Worm (Caenorhabditis elegans) whole organism, young adult: ENCODE data around the gene irld-4.

Source experiments
- B0035.1 ChIP-seq: sonication (generic microtip); optimal IDR thresholded peaks from 2 replicates; lab custom pipeline; 2016; ENCODE audit warnings: missing genetic modification characterization, mild to moderate bottlenecking, missing compliant biosample characterization, missing genotype, missing genetic modification reagents
- C06A6.2 ChIP-seq: fragments of 200-800 bp; sonication (Bioruptor generic); conservative IDR thresholded peaks from 2 replicates; pipeline ENCODE4 v1.3.6; 2022; ENCODE audit warnings: missing genetic modification characterization, missing compliant biosample characterization
- F10E7.11 ChIP-seq: sonication (generic microtip); optimal IDR thresholded peaks from 2 replicates; lab custom pipeline; 2017; ENCODE audit warnings: mild to moderate bottlenecking, missing genetic modification characterization, moderate library complexity, missing compliant biosample characterization
- F49E8.2 ChIP-seq: sonication (generic microtip); optimal IDR thresholded peaks from 3 replicates; lab custom pipeline; 2017; ENCODE audit warnings: missing genetic modification characterization, mild to moderate bottlenecking, missing compliant biosample characterization, antibody characterized with exemption, moderate library complexity; ENCODE audit not compliant: insufficient read depth
- F55B11.4 ChIP-seq: sonication (generic microtip); optimal IDR thresholded peaks from 2 replicates; lab custom pipeline; 2016; ENCODE audit warnings: missing compliant biosample characterization, missing genetic modification characterization, borderline replicate concordance; ENCODE audit not compliant: insufficient read depth
- K12H6.12 ChIP-seq: fragments of 200-800 bp; sonication (Bioruptor generic); optimal IDR thresholded peaks from 2 replicates; lab custom pipeline; 2018; ENCODE audit warnings: mild to moderate bottlenecking, missing genetic modification characterization, missing compliant biosample characterization
- Y67H2A.10 ChIP-seq: fragments of 200-800 bp; sonication (Bioruptor generic); conservative IDR thresholded peaks from 2 replicates; pipeline ENCODE4 v1.3.6; 2022; ENCODE audit warnings: missing genetic modification reagents, missing genetic modification characterization, missing compliant biosample characterization
- Y95B8A.8 ChIP-seq: fragments of 200-800 bp; sonication (Bioruptor generic); IDR thresholded peaks from 2 replicates; pipeline ENCODE4 v1.3.6; 2022; ENCODE audit warnings: missing genetic modification reagents, missing genetic modification characterization, missing compliant biosample characterization
- ZK185.1 ChIP-seq: sonication (generic microtip); optimal IDR thresholded peaks from 2 replicates; lab custom pipeline; 2016; ENCODE audit warnings: mild to moderate bottlenecking, missing genetic modification characterization, missing compliant biosample characterization; ENCODE audit not compliant: poor library complexity, severe bottlenecking
- aptf-3 ChIP-seq: fragments of 200-800 bp; sonication (Bioruptor generic); IDR thresholded peaks from 2 replicates; pipeline ENCODE4 v1.3.6; 2022; ENCODE audit warnings: missing genetic modification characterization, missing compliant biosample characterization
- attf-3 ChIP-seq: fragments of 200-800 bp; sonication (Bioruptor generic); conservative IDR thresholded peaks from 2 replicates; pipeline ENCODE4 v1.3.6; 2022; ENCODE audit warnings: missing genetic modification reagents, missing genetic modification characterization, missing compliant biosample characterization
- attf-6 ChIP-seq: fragments of 200-800 bp; sonication (Bioruptor generic); IDR thresholded peaks from 2 replicates; pipeline ENCODE4 v1.3.6; 2022; ENCODE audit warnings: missing genetic modification reagents, missing genetic modification characterization, missing compliant biosample characterization
- bed-2 ChIP-seq: fragments of 200-800 bp; sonication (Bioruptor generic); IDR thresholded peaks from 2 replicates; pipeline ENCODE4 v1.3.6; 2022; ENCODE audit warnings: missing genetic modification reagents, missing genetic modification characterization, missing compliant biosample characterization
- ccch-3 ChIP-seq: fragments of 200-800 bp; sonication (Bioruptor generic); optimal IDR thresholded peaks from 2 replicates; lab custom pipeline; 2018; ENCODE audit warnings: mild to moderate bottlenecking, missing genetic modification characterization, missing compliant biosample characterization
- cebp-2 ChIP-seq: fragments of 200-800 bp; sonication (Bioruptor generic); IDR thresholded peaks from 2 replicates; pipeline ENCODE4 v1.3.6; 2022; ENCODE audit warnings: missing genetic modification characterization, missing compliant biosample characterization
- ceh-58 ChIP-seq: fragments of 200-800 bp; sonication (Bioruptor generic); IDR thresholded peaks from 2 replicates; pipeline ENCODE4 v1.3.6; 2022; ENCODE audit warnings: missing genetic modification characterization, missing compliant biosample characterization
- ceh-91 ChIP-seq: fragments of 200-800 bp; sonication (Bioruptor generic); IDR thresholded peaks from 2 replicates; pipeline ENCODE4 v1.3.6; 2022; ENCODE audit warnings: missing genetic modification reagents, missing genetic modification characterization, missing compliant biosample characterization
- die-1 ChIP-seq: sonication (generic microtip); optimal IDR thresholded peaks from 2 replicates; lab custom pipeline; 2016; ENCODE audit warnings: missing genotype, mild to moderate bottlenecking, missing genetic modification characterization, missing compliant biosample characterization
- dox-1 ChIP-seq: fragments of 200-800 bp; sonication (Bioruptor generic); IDR thresholded peaks from 2 replicates; pipeline ENCODE4 v1.3.6; 2022; ENCODE audit warnings: missing genetic modification reagents, missing genetic modification characterization, missing compliant biosample characterization
- dpl-1 ChIP-seq: fragments of 150-350 bp; optimal IDR thresholded peaks from 2 replicates; lab custom pipeline; 2014; ENCODE audit warnings: missing biosample characterization, missing genetic modification reagents, missing genetic modification characterization
- egl-18 ChIP-seq: fragments of 200-800 bp; sonication (Bioruptor generic); IDR thresholded peaks from 2 replicates; pipeline ENCODE4 v1.3.6; 2022; ENCODE audit warnings: missing genetic modification reagents, missing genetic modification characterization, missing compliant biosample characterization
- egrh-3 ChIP-seq: fragments of 200-800 bp; sonication (Bioruptor generic); IDR thresholded peaks from 2 replicates; pipeline ENCODE4 v1.3.6; 2022; ENCODE audit warnings: missing genetic modification reagents, missing genetic modification characterization, missing compliant biosample characterization
- ekl-4 ChIP-seq: fragments of 200-800 bp; sonication (Bioruptor generic); IDR thresholded peaks from 2 replicates; pipeline ENCODE4 v1.3.6; 2022; ENCODE audit warnings: missing genetic modification reagents, missing genetic modification characterization, missing compliant biosample characterization
- him-1 ChIP-seq: sonication (generic microtip); optimal IDR thresholded peaks from 2 replicates; lab custom pipeline; 2016; ENCODE audit warnings: missing genotype, missing genetic modification reagents, missing genetic modification characterization, missing compliant biosample characterization
- hrde-1 ChIP-seq: sonication (generic microtip); optimal IDR thresholded peaks from 2 replicates; lab custom pipeline; 2016; ENCODE audit warnings: missing genetic modification characterization, mild to moderate bottlenecking, missing compliant biosample characterization, moderate library complexity, missing genotype, missing genetic modification reagents, borderline replicate concordance
- lag-1 ChIP-seq: fragments of 200-800 bp; sonication (Bioruptor generic); IDR thresholded peaks from 2 replicates; pipeline ENCODE4 v1.3.6; 2022; ENCODE audit warnings: missing genetic modification reagents, missing genetic modification characterization, missing compliant biosample characterization
- lir-1 ChIP-seq: fragments of 200-800 bp; sonication (Bioruptor generic); conservative IDR thresholded peaks from 2 replicates; pipeline ENCODE4 v1.3.6; 2022; ENCODE audit warnings: missing genetic modification reagents, missing genetic modification characterization, missing compliant biosample characterization
- madf-3 ChIP-seq: fragments of 200-800 bp; sonication (Bioruptor generic); IDR thresholded peaks from 2 replicates; pipeline ENCODE4 v1.3.6; 2022; ENCODE audit warnings: missing genetic modification reagents, missing genetic modification characterization, missing compliant biosample characterization
- mcd-1 ChIP-seq: fragments of 200-800 bp; sonication (Bioruptor generic); IDR thresholded peaks from 2 replicates; pipeline ENCODE4 v1.3.6; 2022; ENCODE audit warnings: missing genetic modification reagents, missing genetic modification characterization, missing compliant biosample characterization
- nfya-1 ChIP-seq: sonication (generic microtip); optimal IDR thresholded peaks from 2 replicates; lab custom pipeline; 2017; ENCODE audit warnings: antibody characterized with exemption, missing compliant biosample characterization, missing genetic modification characterization, borderline replicate concordance; ENCODE audit not compliant: insufficient read depth
- nhr-27 ChIP-seq: fragments of 200-800 bp; sonication (Bioruptor generic); optimal IDR thresholded peaks from 2 replicates; lab custom pipeline; 2018; ENCODE audit warnings: mild to moderate bottlenecking, missing genetic modification characterization, moderate library complexity, missing compliant biosample characterization
- rcor-1 ChIP-seq: fragments of 200-800 bp; sonication (Bioruptor generic); IDR thresholded peaks from 2 replicates; pipeline ENCODE4 v1.3.6; 2022; ENCODE audit warnings: missing genetic modification reagents, missing genetic modification characterization, missing compliant biosample characterization
- repo-1 ChIP-seq: sonication (generic microtip); optimal IDR thresholded peaks from 2 replicates; lab custom pipeline; 2017; ENCODE audit warnings: mild to moderate bottlenecking, missing genetic modification characterization, missing compliant biosample characterization
- sea-2 ChIP-seq: fragments of 200-800 bp; sonication (Bioruptor generic); IDR thresholded peaks from 2 replicates; pipeline ENCODE4 v1.3.6; 2022; ENCODE audit warnings: missing genetic modification characterization, missing compliant biosample characterization
- snpc-1.1 ChIP-seq: sonication (generic microtip); optimal IDR thresholded peaks from 2 replicates; lab custom pipeline; 2017; ENCODE audit warnings: missing genetic modification characterization, mild to moderate bottlenecking, missing compliant biosample characterization, antibody characterized with exemption, moderate library complexity, missing genotype, missing genetic modification reagents; ENCODE audit not compliant: insufficient read depth
- snpc-4 ChIP-seq, 5 experiments: fragments of 150-350 bp in 1 of 5; sonication (generic microtip) in 4 of 5; optimal IDR thresholded peaks; 2 replicates each; lab custom pipeline; 2014 to 2018; ENCODE audit warnings: missing genetic modification characterization in 5 of 5, missing biosample characterization in 3 of 5, antibody characterized with exemption in 2 of 5, mild to moderate bottlenecking in 2 of 5, missing compliant biosample characterization in 2 of 5, missing genotype in 2 of 5, moderate library complexity in 2 of 5, missing genetic modification reagents in 1 of 5
- tlf-1 ChIP-seq: fragments of 200-800 bp; sonication (Bioruptor generic); optimal IDR thresholded peaks from 2 replicates; lab custom pipeline; 2018; ENCODE audit warnings: mild to moderate bottlenecking, missing genetic modification characterization, missing compliant biosample characterization
- unc-130 ChIP-seq: sonication (generic microtip); optimal IDR thresholded peaks from 2 replicates; lab custom pipeline; 2016; ENCODE audit warnings: missing genetic modification reagents, missing genetic modification characterization, missing compliant biosample characterization
- zfh-2 ChIP-seq: fragments of 200-800 bp; sonication (Bioruptor generic); conservative IDR thresholded peaks from 2 replicates; pipeline ENCODE4 v1.3.6; 2022; ENCODE audit warnings: missing genetic modification reagents, missing genetic modification characterization, missing compliant biosample characterization

Gene irld-4

DNA sequence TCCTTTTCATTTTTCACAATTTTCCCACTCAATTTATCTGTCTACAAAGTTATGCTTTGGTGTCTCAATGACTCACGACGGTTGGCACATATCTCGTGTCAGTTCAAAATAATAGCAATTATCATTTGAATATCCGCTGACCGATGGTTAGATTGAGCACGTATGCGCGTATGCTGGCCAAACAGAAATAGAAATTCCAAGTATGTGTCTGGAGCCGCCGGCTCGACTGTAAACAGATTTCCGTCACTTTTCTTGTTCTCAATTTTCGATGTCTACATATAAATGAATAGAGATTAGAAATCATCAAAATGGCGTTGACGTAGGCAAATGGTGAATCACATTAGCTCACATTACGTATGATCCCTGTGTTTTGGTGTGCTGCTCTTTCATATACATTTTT, 11.8 kb upstream of the irld-4 start:
- TF ChIP-seq lag-1 (GFP tag; lab: Robert Waterston, UW) (no peak), ceh-58 (GFP tag; lab: Robert Waterston, UW) (no peak), F55B11.4 (tag; lab: Kevin White, UChicago) (no peak), egl-18 (GFP tag; lab: Robert Waterston, UW) (no peak), bed-2 (GFP tag; lab: Robert Waterston, UW) (no peak), die-1 (tag; lab: Kevin White, UChicago) (no peak)

DNA sequence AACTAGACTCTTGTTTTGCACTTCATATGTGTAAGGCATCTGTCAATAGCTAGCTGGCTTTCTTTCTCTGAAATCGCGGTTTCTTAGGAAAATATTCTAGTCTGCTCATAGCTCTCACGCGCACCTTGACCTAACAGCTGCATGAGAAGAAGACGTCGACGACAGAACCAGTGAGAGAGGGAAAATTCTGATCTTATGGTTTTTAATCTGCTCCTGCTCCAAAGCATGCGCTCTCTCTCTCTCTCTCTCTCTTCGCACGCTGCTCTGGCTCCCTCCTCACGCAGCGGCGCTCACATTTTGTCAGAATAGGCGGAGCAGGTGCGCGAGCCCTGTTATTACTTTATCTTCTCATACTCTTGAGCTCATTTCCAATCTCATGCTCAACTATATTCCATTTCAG, 10.8 kb upstream of the irld-4 start:
- TF ChIP-seq die-1 (tag; lab: Kevin White, UChicago) (peak; percentile 10), B0035.1 (tag; lab: Kevin White, UChicago) (no peak), dox-1 (GFP tag; lab: Robert Waterston, UW) (0 out of 2 replicates have a peak, but pooled peaks have one; percentile 33), zfh-2 (GFP tag; lab: Robert Waterston, UW) (peak; percentile 74), nfya-1 (no peak), cebp-2 (no peak), mcd-1 (no peak), unc-130 (GFP tag; lab: Kevin White, UChicago) (no peak), ZK185.1 (no peak), rcor-1 (GFP tag; lab: Robert Waterston, UW) (no peak), ekl-4 (GFP tag; lab: Robert Waterston, UW) (0 out of 2 replicates have a peak, but pooled peaks have one; percentile 4), ccch-3 (GFP tag; lab: Kevin White, UChicago) (no peak), attf-3 (GFP tag; lab: Robert Waterston, UW) (no peak)

DNA sequence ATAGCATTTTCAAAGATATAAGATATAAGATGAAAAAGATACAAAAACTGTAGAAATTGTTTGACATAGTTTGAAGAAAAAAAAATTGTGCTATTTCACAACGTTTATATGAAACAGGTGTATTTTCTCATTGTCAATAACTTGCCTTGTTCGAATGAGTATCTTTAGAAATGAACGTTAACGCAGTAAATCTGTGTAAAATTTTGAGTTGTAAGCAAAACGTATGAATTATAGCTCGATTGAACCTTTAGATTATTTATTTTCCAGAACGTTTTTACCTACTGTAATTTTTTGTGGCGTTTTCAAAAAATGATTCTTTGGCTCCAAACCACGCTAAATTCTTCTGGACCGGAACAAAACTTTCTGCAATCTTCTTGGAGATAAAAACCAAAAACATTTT, 1.2 kb upstream of the irld-4 start:
- TF ChIP-seq snpc-4 (GFP tag; optimal IDR thresholded peaks at IDR 0.05; lab: Kevin White, UChicago) (no peak), snpc-4 (tag; optimal IDR thresholded peaks at IDR 0.05; lab: Kevin White, UChicago) (peak in 1 of 4 experiments; percentile 56), attf-6 (GFP tag; lab: Robert Waterston, UW) (peak; percentile 58), sea-2 (GFP tag; lab: Robert Waterston, UW) (no peak)

DNA sequence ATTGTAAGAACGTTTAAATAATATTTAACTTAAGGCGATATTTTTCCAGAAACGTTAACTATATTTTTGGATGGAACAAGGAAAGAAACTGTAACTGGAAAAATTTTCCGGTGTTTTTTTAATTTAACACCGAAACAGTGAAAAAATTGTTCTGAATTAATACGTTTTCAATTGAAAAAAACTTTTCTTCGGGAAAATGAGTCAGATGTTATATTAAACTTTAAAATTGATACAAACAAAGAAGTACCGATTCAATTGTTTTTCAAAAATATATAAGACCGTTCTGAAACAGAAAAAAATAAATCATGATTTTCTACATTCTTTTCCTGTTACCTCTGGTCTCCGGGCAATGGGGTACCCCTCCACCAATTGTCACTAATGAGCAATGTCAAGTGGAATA, 1.9 kb downstream of the irld-4 start, which contains the start of gene ule-2:
Gene ule-2 (plus strand): TSS at position 301 of the 400 bp plus-strand sequence.
- no peak for TF ChIP-seq F10E7.11 (tag; lab: Kevin White, UChicago)
- no peak for TF ChIP-seq ceh-91 (GFP tag; lab: Robert Waterston, UW)
- TF ChIP-seq lir-1 (GFP tag; lab: Robert Waterston, UW) = no peak
- TF ChIP-seq him-1 = no peak

DNA sequence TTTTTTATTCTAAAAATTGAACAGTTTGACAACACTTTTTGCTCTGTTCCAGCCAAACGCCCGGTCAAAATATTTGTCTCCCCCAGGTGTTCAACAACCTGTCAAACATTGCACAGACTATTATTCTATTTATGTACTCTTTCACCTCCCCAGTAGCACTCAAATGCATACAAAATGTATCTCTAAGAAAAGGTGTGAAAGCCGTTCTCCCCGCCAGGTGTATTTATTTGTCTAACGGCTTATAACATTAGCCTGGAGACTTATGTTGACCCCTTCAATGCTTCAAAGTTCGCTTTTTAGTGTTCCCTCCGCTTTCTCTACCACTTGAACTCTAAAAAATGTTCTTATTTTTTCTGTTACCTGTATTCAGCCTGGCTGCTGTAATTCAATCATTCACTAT, 4.5 kb downstream of the irld-4 start, which contains the start of gene srlf-27:
Gene srlf-27 (plus strand): TSS at position 301 of the 400 bp plus-strand sequence.
- TF ChIP-seq C06A6.2 (GFP tag; lab: Robert Waterston, UW) (no peak), repo-1 (tag; lab: Kevin White, UChicago) (no peak), Y95B8A.8 (GFP tag; lab: Robert Waterston, UW) (no peak), hrde-1 (no peak), him-1 (no peak), dpl-1 (GFP tag; lab: Kevin White, UChicago) (no peak), F49E8.2 (tag; lab: Kevin White, UChicago) (no peak), F55B11.4 (tag; lab: Kevin White, UChicago) (no peak), aptf-3 (GFP tag; lab: Robert Waterston, UW) (no peak), egrh-3 (no peak), snpc-1.1 (tag; lab: Kevin White, UChicago) (no peak), K12H6.12 (tag; lab: Kevin White, UChicago) (no peak), Y67H2A.10 (GFP tag; lab: Robert Waterston, UW) (no peak), nhr-27 (no peak), tlf-1 (GFP tag; lab: Kevin White, UChicago) (no peak), ekl-4 (GFP tag; lab: Robert Waterston, UW) (no peak), madf-3 (GFP tag; lab: Robert Waterston, UW) (no peak), lir-1 (GFP tag; lab: Robert Waterston, UW) (no peak)
